Worm (Caenorhabditis elegans): ENCODE results near the gene ptp-2.

DNA sequence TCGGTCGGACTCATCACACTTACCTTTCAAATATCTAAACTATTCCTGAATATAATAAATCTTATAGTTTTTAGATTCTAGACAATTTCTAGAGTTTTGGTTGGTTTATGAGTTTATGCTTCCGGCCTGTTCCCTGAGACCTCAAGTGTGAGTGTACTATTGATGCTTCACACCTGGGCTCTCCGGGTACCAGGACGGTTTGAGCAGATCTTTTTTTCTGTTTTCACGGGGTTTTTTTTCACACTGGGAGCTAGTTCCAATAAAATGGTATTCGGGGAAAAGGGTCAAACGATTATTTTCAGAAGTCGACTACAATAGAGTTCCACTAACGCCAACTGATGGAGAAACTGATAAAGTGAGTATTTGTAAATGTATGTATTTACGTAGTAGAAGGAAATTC is 16.3 kb upstream of the ptp-2 start:
- TF ChIP-seq ama-1 (optimal IDR thresholded peaks at IDR 0.05) = no peak
- TF ChIP-seq lsy-2 (tag; optimal IDR thresholded peaks at IDR 0.05) = no peak
- TF ChIP-seq pqm-1 (tag; optimal IDR thresholded peaks at IDR 0.05) = no peak
- no peak for TF ChIP-seq pag-3 (tag; optimal IDR thresholded peaks at IDR 0.05; ENCODE audit: borderline replicate concordance, insufficient read depth)
- no peak for TF ChIP-seq elt-2 (tag; optimal IDR thresholded peaks at IDR 0.05)
- TF ChIP-seq unc-62 (GFP tag; optimal IDR thresholded peaks at IDR 0.05) = no peak
- no peak for TF ChIP-seq mep-1 (tag; optimal IDR thresholded peaks at IDR 0.05)

Data from whole organism, L1 larva.